Worm (Caenorhabditis elegans) whole organism, L1 larva: ENCODE data around the gene C53D6.7.
A peak's percentile ranks its signal among the peaks of the same experiment; 100 is the strongest.

Source experiments
- efl-1 ChIP-seq, 4 experiments: fragments of 150-350 bp; optimal IDR thresholded peaks in 3 of 4; peaks in 1 of 4; 1 replicate in 1 of 4; 2 replicates in 3 of 4; lab custom pipeline; 2014; ENCODE audit warnings: missing biosample characterization in 2 of 4, missing genetic modification characterization in 2 of 4, missing genetic modification reagents in 2 of 4
- elt-3 ChIP-seq, 6 experiments: fragments of 150-350 bp in 1 of 6; sonication (generic microtip); optimal IDR thresholded peaks; 2 replicates each; lab custom pipeline; 2017 to 2018; ENCODE audit warnings: missing biosample characterization in 6 of 6, missing genetic modification characterization in 6 of 6, inconsistent platforms in 1 of 6
- fkh-4 ChIP-seq: sonication (generic microtip); optimal IDR thresholded peaks from 2 replicates; lab custom pipeline; 2016; ENCODE audit warnings: missing compliant biosample characterization, missing genetic modification characterization, borderline replicate concordance
- lin-35 ChIP-seq, 2 experiments: fragments of 150-350 bp; optimal IDR thresholded peaks; 2 replicates each; lab custom pipeline; 2014; ENCODE audit warnings: missing biosample characterization in 2 of 2, missing genetic modification characterization in 2 of 2, missing genetic modification reagents in 2 of 2
- lin-39 ChIP-seq: fragments of 150-350 bp; optimal IDR thresholded peaks from 2 replicates; lab custom pipeline; 2014; ENCODE audit warnings: missing biosample characterization, missing genetic modification reagents, missing genetic modification characterization
- nhr-237 ChIP-seq: fragments of 150-350 bp; optimal IDR thresholded peaks from 2 replicates; lab custom pipeline; 2014; ENCODE audit warnings: missing biosample characterization, missing genetic modification characterization
- nhr-28 ChIP-seq: fragments of 150-350 bp; optimal IDR thresholded peaks from 2 replicates; lab custom pipeline; 2014; ENCODE audit warnings: missing biosample characterization, missing genetic modification characterization
- nhr-77 ChIP-seq: fragments of 150-350 bp; optimal IDR thresholded peaks from 2 replicates; lab custom pipeline; 2014; ENCODE audit warnings: missing biosample characterization, missing genetic modification characterization
- rnt-1 ChIP-seq: sonication (generic microtip); optimal IDR thresholded peaks from 2 replicates; lab custom pipeline; 2016; ENCODE audit warnings: mild to moderate bottlenecking, missing genetic modification characterization, moderate library complexity, missing compliant biosample characterization

- no peak for TF ChIP-seq lin-35 (GFP tag; optimal IDR thresholded peaks at IDR 0.05; lab: Kevin White, UChicago)
- no peak for TF ChIP-seq nhr-237
- TF ChIP-seq nhr-28, result no peak
- no peak for TF ChIP-seq lin-39 (tag; lab: Kevin White, UChicago)
- no peak for TF ChIP-seq efl-1 (optimal IDR thresholded peaks at IDR 0.05; lab: Kevin White, UChicago)
- peak; percentile 3 to 88 for TF ChIP-seq efl-1 (GFP tag; optimal IDR thresholded peaks at IDR 0.05 in 1 of 2; lab: Kevin White, UChicago)
- TF ChIP-seq rnt-1, result no peak
- no peak for TF ChIP-seq elt-3 (tag; optimal IDR thresholded peaks at IDR 0.05; lab: Kevin White, UChicago)
- TF ChIP-seq nhr-77 (tag; lab: Kevin White, UChicago), result no peak
- TF ChIP-seq fkh-4, result no peak
These were observed 41.5 kb upstream of the C53D6.7 start, which contains the start of gene mans-4 for ce11 chrIV:9078469-9078868.
